Worm (Caenorhabditis elegans) whole organism, early embryonic: ENCODE measurements around the gene C36B7.4.
A peak's percentile ranks its signal among the peaks of the same experiment; 100 is the strongest.

Experiments
- F13C5.2 ChIP-seq: sonication (generic microtip); optimal IDR thresholded peaks from 2 replicates; lab custom pipeline; 2017; ENCODE audit warnings: mild to moderate bottlenecking, missing genetic modification characterization, inconsistent platforms, missing compliant biosample characterization
- ama-1 ChIP-seq: fragments of 150-350 bp; optimal IDR thresholded peaks from 2 replicates; lab custom pipeline; 2014
- ceh-36 ChIP-seq: sonication (generic microtip); optimal IDR thresholded peaks from 2 replicates; lab custom pipeline; 2016; ENCODE audit warnings: missing genetic modification characterization, inconsistent platforms, missing compliant biosample characterization
- flt-1 ChIP-seq: fragments of 200-800 bp; sonication (Bioruptor generic); IDR thresholded peaks from 2 replicates; pipeline ENCODE4 v1.3.6; 2022; ENCODE audit warnings: missing genetic modification characterization, missing compliant biosample characterization
- hmbx-1 ChIP-seq: sonication (generic microtip); optimal IDR thresholded peaks from 2 replicates; lab custom pipeline; 2016; ENCODE audit warnings: mild to moderate bottlenecking, missing genetic modification characterization, missing compliant biosample characterization
- hmg-4 ChIP-seq: fragments of 200-800 bp; sonication (Bioruptor generic); optimal IDR thresholded peaks from 2 replicates; lab custom pipeline; 2018; ENCODE audit warnings: mild to moderate bottlenecking, missing genetic modification characterization, missing compliant biosample characterization
- hnd-1 ChIP-seq: sonication (generic microtip); optimal IDR thresholded peaks from 2 replicates; lab custom pipeline; 2016; ENCODE audit warnings: missing genetic modification characterization, missing compliant biosample characterization
- sea-1 ChIP-seq: fragments of 200-800 bp; sonication (Bioruptor generic); conservative IDR thresholded peaks from 2 replicates; pipeline ENCODE4 v1.3.6; 2022; ENCODE audit warnings: missing genetic modification characterization, missing compliant biosample characterization
- tbx-11 ChIP-seq: fragments of 200-800 bp; sonication (Bioruptor generic); IDR thresholded peaks from 2 replicates; pipeline ENCODE4 v1.3.6; 2022; ENCODE audit warnings: missing genetic modification characterization, missing compliant biosample characterization

DNA sequence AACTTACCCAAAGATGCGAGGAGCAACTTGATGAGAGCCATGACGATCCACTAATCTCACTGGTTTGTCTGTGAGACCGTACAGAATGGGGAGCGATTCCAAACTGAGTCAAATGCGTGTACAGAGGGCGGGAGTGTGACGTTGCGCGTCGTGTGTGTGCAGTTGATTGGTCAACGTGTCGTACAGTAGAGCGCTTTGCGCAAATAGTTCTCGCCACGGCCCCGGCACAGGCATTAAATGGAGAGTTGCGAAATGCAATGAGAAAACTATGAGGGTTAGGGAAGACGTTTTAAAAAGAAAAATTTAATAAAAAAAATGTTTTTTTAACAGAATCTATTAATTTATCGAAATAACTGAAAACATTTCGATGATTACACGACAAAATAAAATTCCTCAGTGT lies 17.4 kb downstream of the C36B7.4 start, which contains the start of gene pdi-6:
- no peak for TF ChIP-seq sea-1 (GFP tag; lab: Robert Waterston, UW)
- no peak for TF ChIP-seq hmg-4 (GFP tag; lab: Kevin White, UChicago)
- TF ChIP-seq ceh-36 (tag; lab: Kevin White, UChicago) = no peak
- peak; percentile 10 for TF ChIP-seq F13C5.2 (tag; lab: Kevin White, UChicago)
- no peak for TF ChIP-seq hmbx-1 (tag; lab: Kevin White, UChicago)
- TF ChIP-seq flt-1 (GFP tag; lab: Robert Waterston, UW) = no peak
- TF ChIP-seq ama-1 (lab: Kevin White, UChicago) = no peak
- TF ChIP-seq hnd-1 (tag; lab: Kevin White, UChicago) = no peak
- no peak for TF ChIP-seq tbx-11 (GFP tag; lab: Robert Waterston, UW)
